Fruit fly (Drosophila melanogaster) whole organism, prepupa: ENCODE data around the gene Uck.

Experiments used
- Blimp-1 ChIP-seq: fragments of 200-800 bp; sonication (Bioruptor generic); optimal IDR thresholded peaks from 3 replicates; lab custom pipeline; 2017; ENCODE audit warnings: missing biosample characterization, missing genetic modification characterization, mild to moderate bottlenecking, moderate library complexity, missing genetic modification reagents
- CG10631 ChIP-seq: fragments of 200-800 bp; sonication (Bioruptor generic); optimal IDR thresholded peaks from 2 replicates; lab custom pipeline; 2016; ENCODE audit warnings: missing biosample characterization, missing genetic modification characterization
- CG10669 ChIP-seq: fragments of 200-800 bp; sonication (Bioruptor generic); optimal IDR thresholded peaks from 3 replicates; lab custom pipeline; 2018; ENCODE audit warnings: missing biosample characterization, mild to moderate bottlenecking, missing genetic modification characterization, moderate library complexity
- CG11762 ChIP-seq: fragments of 200-800 bp; sonication (Bioruptor generic); optimal IDR thresholded peaks from 3 replicates; lab custom pipeline; 2016; ENCODE audit warnings: missing biosample characterization, missing genetic modification characterization; ENCODE audit not compliant: insufficient read depth
- CG15336 ChIP-seq: fragments of 200-800 bp; sonication (Bioruptor generic); IDR thresholded peaks from 2 replicates; pipeline ENCODE4 v1.3.6; 2022; ENCODE audit warnings: missing biosample characterization, missing genetic modification characterization
- CG16779 ChIP-seq: fragments of 200-800 bp; sonication (Bioruptor generic); optimal IDR thresholded peaks from 3 replicates; lab custom pipeline; 2017; ENCODE audit warnings: missing biosample characterization, mild to moderate bottlenecking, missing genetic modification characterization
- CG3032 ChIP-seq: fragments of 200-800 bp; optimal IDR thresholded peaks from 2 replicates; lab custom pipeline; 2019; ENCODE audit warnings: missing biosample characterization, mild to moderate bottlenecking, missing genetic modification characterization, moderate library complexity
- CG31627 ChIP-seq: fragments of 200-800 bp; sonication (Bioruptor generic); optimal IDR thresholded peaks from 3 replicates; lab custom pipeline; 2016; ENCODE audit warnings: missing biosample characterization, missing genetic modification characterization
- CG34406 ChIP-seq: fragments of 200-800 bp; sonication (Bioruptor generic); optimal IDR thresholded peaks from 3 replicates; lab custom pipeline; 2016; ENCODE audit warnings: missing biosample characterization, missing genetic modification characterization
- CG3919 ChIP-seq: fragments of 200-800 bp; sonication (Bioruptor generic); optimal IDR thresholded peaks from 3 replicates; lab custom pipeline; 2016; ENCODE audit warnings: missing biosample characterization, missing genetic modification characterization
- CG4318 ChIP-seq: fragments of 200-800 bp; sonication (Bioruptor generic); optimal IDR thresholded peaks from 3 replicates; lab custom pipeline; 2017; ENCODE audit warnings: missing biosample characterization, mild to moderate bottlenecking, missing genetic modification characterization
- CG6163 ChIP-seq: fragments of 200-800 bp; sonication (Bioruptor generic); IDR thresholded peaks from 3 replicates; pipeline ENCODE4 v1.3.6; 2022; ENCODE audit warnings: missing biosample characterization, missing genetic modification characterization
- CG6792 ChIP-seq: fragments of 200-800 bp; sonication (Bioruptor generic); optimal IDR thresholded peaks from 3 replicates; lab custom pipeline; 2016; ENCODE audit warnings: missing biosample characterization, missing genetic modification characterization
- CG6808 ChIP-seq: fragments of 200-800 bp; sonication (Bioruptor generic); optimal IDR thresholded peaks from 3 replicates; lab custom pipeline; 2017; ENCODE audit warnings: missing biosample characterization, missing genetic modification characterization, mild to moderate bottlenecking, moderate library complexity, missing genetic modification reagents
- CG6854 ChIP-seq: fragments of 200-800 bp; sonication (Bioruptor generic); optimal IDR thresholded peaks from 2 replicates; lab custom pipeline; 2017; ENCODE audit warnings: missing biosample characterization, mild to moderate bottlenecking, missing genetic modification characterization
- CG8119 ChIP-seq: fragments of 200-800 bp; sonication (Bioruptor generic); IDR thresholded peaks from 3 replicates; pipeline ENCODE4 v1.3.6; 2022; ENCODE audit warnings: missing biosample characterization, missing genetic modification characterization
- CG8319 ChIP-seq: fragments of 200-800 bp; sonication (Bioruptor generic); optimal IDR thresholded peaks from 3 replicates; lab custom pipeline; 2016; ENCODE audit warnings: missing biosample characterization, missing genetic modification characterization
- CG8632 ChIP-seq: fragments of 200-800 bp; sonication (Bioruptor generic); optimal IDR thresholded peaks from 3 replicates; lab custom pipeline; 2016; ENCODE audit warnings: missing biosample characterization, missing genetic modification characterization
- CG9139 ChIP-seq: fragments of 200-800 bp; sonication (Bioruptor generic); optimal IDR thresholded peaks from 3 replicates; lab custom pipeline; 2017; ENCODE audit warnings: missing biosample characterization, mild to moderate bottlenecking, missing genetic modification characterization
- Eip78C ChIP-seq: fragments of 200-800 bp; sonication (Bioruptor generic); peaks from one replicate; lab custom pipeline; 2016; ENCODE audit warnings: missing biosample characterization, missing genetic modification characterization
- Eip93F ChIP-seq: fragments of 200-800 bp; sonication (Bioruptor generic); optimal IDR thresholded peaks from 2 replicates; lab custom pipeline; 2016; ENCODE audit warnings: missing biosample characterization, mild to moderate bottlenecking, missing genetic modification characterization
- Ets21C ChIP-seq: fragments of 200-800 bp; sonication (Bioruptor generic); optimal IDR thresholded peaks from 3 replicates; lab custom pipeline; 2016; ENCODE audit warnings: missing biosample characterization, missing genetic modification characterization
- Ets96B ChIP-seq: fragments of 200-800 bp; optimal IDR thresholded peaks from 2 replicates; lab custom pipeline; 2019; ENCODE audit warnings: missing biosample characterization, mild to moderate bottlenecking, missing genetic modification characterization, moderate library complexity
- Gug ChIP-seq: fragments of 200-800 bp; sonication (Bioruptor generic); IDR thresholded peaks from 2 replicates; pipeline ENCODE4 v1.3.6; 2022; ENCODE audit warnings: missing biosample characterization, missing genetic modification characterization
- Hr38 ChIP-seq: sonication (Bioruptor generic); optimal IDR thresholded peaks from 2 replicates; lab custom pipeline; 2016; ENCODE audit warnings: missing biosample characterization, missing genetic modification characterization
- Lpt ChIP-seq: fragments of 200-800 bp; sonication (Bioruptor generic); optimal IDR thresholded peaks from 3 replicates; lab custom pipeline; 2016; ENCODE audit warnings: missing biosample characterization, missing genetic modification characterization
- Met ChIP-seq: fragments of 200-800 bp; sonication (Bioruptor generic); optimal IDR thresholded peaks from 3 replicates; lab custom pipeline; 2016; ENCODE audit warnings: missing biosample characterization, missing genetic modification characterization
- OdsH ChIP-seq: fragments of 200-800 bp; sonication (Bioruptor generic); optimal IDR thresholded peaks from 3 replicates; lab custom pipeline; 2016; ENCODE audit warnings: missing biosample characterization, missing genetic modification characterization
- achi ChIP-seq: fragments of 200-800 bp; sonication (Bioruptor generic); optimal IDR thresholded peaks from 3 replicates; lab custom pipeline; 2016; ENCODE audit warnings: missing biosample characterization, missing genetic modification characterization
- cyc ChIP-seq: fragments of 200-800 bp; sonication (Bioruptor generic); optimal IDR thresholded peaks from 3 replicates; lab custom pipeline; 2016; ENCODE audit warnings: missing biosample characterization, missing genetic modification characterization
- dac ChIP-seq: fragments of 200-800 bp; sonication (Bioruptor generic); optimal IDR thresholded peaks from 2 replicates; lab custom pipeline; 2017; ENCODE audit warnings: missing biosample characterization, mild to moderate bottlenecking, missing genetic modification characterization
- dsx ChIP-seq: fragments of 200-800 bp; optimal IDR thresholded peaks from 3 replicates; lab custom pipeline; 2019; ENCODE audit warnings: missing biosample characterization, mild to moderate bottlenecking, missing genetic modification characterization, moderate library complexity; ENCODE audit not compliant: poor library complexity, severe bottlenecking
- esn ChIP-seq: fragments of 200-800 bp; sonication (Bioruptor generic); optimal IDR thresholded peaks from 2 replicates; lab custom pipeline; 2016; ENCODE audit warnings: missing biosample characterization, mild to moderate bottlenecking, missing genetic modification characterization, moderate library complexity
- fd59A ChIP-seq: fragments of 200-800 bp; sonication (Bioruptor generic); optimal IDR thresholded peaks from 2 replicates; lab custom pipeline; 2017; ENCODE audit warnings: missing biosample characterization, mild to moderate bottlenecking, missing genetic modification characterization, missing genetic modification reagents
- fd85E ChIP-seq: fragments of 200-800 bp; sonication (Bioruptor generic); optimal IDR thresholded peaks from 3 replicates; lab custom pipeline; 2016; ENCODE audit warnings: missing biosample characterization, missing genetic modification characterization
- fkh ChIP-seq: fragments of 200-800 bp; sonication (Bioruptor generic); optimal IDR thresholded peaks from 3 replicates; lab custom pipeline; 2017; ENCODE audit warnings: missing biosample characterization, mild to moderate bottlenecking, missing genetic modification characterization, moderate library complexity
- lz ChIP-seq: fragments of 200-800 bp; sonication (Bioruptor generic); optimal IDR thresholded peaks from 3 replicates; lab custom pipeline; 2016; ENCODE audit warnings: missing biosample characterization, missing genetic modification characterization
- spab ChIP-seq: fragments of 200-800 bp; sonication (Bioruptor generic); optimal IDR thresholded peaks from 2 replicates; lab custom pipeline; 2017; ENCODE audit warnings: missing biosample characterization, mild to moderate bottlenecking, missing genetic modification characterization, missing genetic modification reagents
- ss ChIP-seq, 2 experiments: fragments of 200-800 bp; sonication (Bioruptor generic); optimal IDR thresholded peaks; 2 replicates in 1 of 2; 3 replicates in 1 of 2; lab custom pipeline; 2017 to 2018; ENCODE audit warnings: mild to moderate bottlenecking in 2 of 2, missing biosample characterization in 2 of 2, missing genetic modification characterization in 2 of 2, moderate library complexity in 1 of 2
- svp ChIP-seq: fragments of 200-800 bp; sonication (Bioruptor generic); peaks from one replicate; lab custom pipeline; 2016; ENCODE audit warnings: missing biosample characterization, missing genetic modification characterization
- topi ChIP-seq: fragments of 200-800 bp; sonication (Bioruptor generic); optimal IDR thresholded peaks from 3 replicates; lab custom pipeline; 2016; ENCODE audit warnings: missing biosample characterization, missing genetic modification characterization
- vri ChIP-seq: fragments of 200-800 bp; sonication (Bioruptor generic); optimal IDR thresholded peaks from 3 replicates; lab custom pipeline; 2016; ENCODE audit warnings: missing biosample characterization, mild to moderate bottlenecking, missing genetic modification characterization

The Uck gene

dm6 chr3R:24261380-24262021 lies 28.5 kb upstream of the Uck start (continued):
- no peak for TF ChIP-seq CG31627
- TF ChIP-seq OdsH (GFP tag; lab: Kevin White, UChicago), result peak; percentile 60
- TF ChIP-seq CG16779 (tag; lab: Kevin White, UChicago), result peak; percentile 21
- TF ChIP-seq fd85E (GFP tag; lab: Kevin White, UChicago), result no peak
- TF ChIP-seq CG10631 (GFP tag; lab: Kevin White, UChicago), result peak; percentile 75
- peak; percentile 41 to 79 for TF ChIP-seq ss (GFP tag; optimal IDR thresholded peaks at IDR 0.05; lab: Kevin White, UChicago)
- no peak for TF ChIP-seq lz (GFP tag; lab: Kevin White, UChicago)
- TF ChIP-seq CG3032 (tag; lab: Kevin White, UChicago), result peak; percentile 46
- peak; percentile 55 for TF ChIP-seq CG15336 (GFP tag; lab: Robert Waterston, UW)
- TF ChIP-seq Eip78C (GFP tag; lab: Kevin White, UChicago), result peak; percentile 79
- TF ChIP-seq CG8119, result peak; percentile 48; the same call in 2 of the 3 replicates
- no peak for TF ChIP-seq CG8632 (GFP tag; lab: Kevin White, UChicago)
- TF ChIP-seq Met (GFP tag; lab: Kevin White, UChicago), result no peak

- TF ChIP-seq Eip93F (GFP tag; lab: Kevin White, UChicago), result peak; percentile 33
- no peak for TF ChIP-seq fkh (GFP tag; lab: Kevin White, UChicago)
- peak; percentile 48 for TF ChIP-seq vri (GFP tag; lab: Kevin White, UChicago)
- TF ChIP-seq, all 60 proteins: peak for 2
Measured at dm6 chr3R:24262923-24263322, 27.0 kb upstream of the Uck start.

- TF ChIP-seq Eip78C (GFP tag; lab: Kevin White, UChicago) (peak; percentile 72), CG10631 (GFP tag; lab: Kevin White, UChicago) (peak; percentile 27), CG31627 (peak; percentile 26), CG6808 (no peak), CG11762 (GFP tag; lab: Kevin White, UChicago) (peak; percentile 22), CG6163 (GFP tag; lab: Robert Waterston, UW) (no peak), CG6792 (no peak), spab (GFP tag; lab: Kevin White, UChicago) (no peak), CG8319 (GFP tag; lab: Kevin White, UChicago) (no peak), ss (GFP tag; optimal IDR thresholded peaks at IDR 0.05; lab: Kevin White, UChicago) (no peak), dsx (GFP tag; lab: Kevin White, UChicago) (no peak), CG34406 (GFP tag; lab: Kevin White, UChicago) (no peak), lz (GFP tag; lab: Kevin White, UChicago) (peak; percentile 20), dac (GFP tag; lab: Kevin White, UChicago) (peak; percentile 27), CG10669 (GFP tag; lab: Kevin White, UChicago) (peak; percentile 34), CG4318 (no peak), CG3032 (tag; lab: Kevin White, UChicago) (no peak), esn (peak; percentile 35), Lpt (GFP tag; lab: Kevin White, UChicago) (peak; percentile 14), svp (GFP tag; lab: Kevin White, UChicago) (peak; percentile 69), CG9139 (GFP tag; lab: Kevin White, UChicago) (no peak), Eip93F (GFP tag; lab: Kevin White, UChicago) (no peak), Met (GFP tag; lab: Kevin White, UChicago) (peak; percentile 36), cyc (GFP tag; lab: Kevin White, UChicago) (no peak), CG15336 (GFP tag; lab: Robert Waterston, UW) (peak; percentile 61; the same call in 1 of the 2 replicates), Ets21C (GFP tag; lab: Kevin White, UChicago) (no peak), OdsH (GFP tag; lab: Kevin White, UChicago) (peak; percentile 20), CG6854 (GFP tag; lab: Kevin White, UChicago) (no peak), Blimp-1 (no peak), CG3919 (GFP tag; lab: Kevin White, UChicago) (no peak), Hr38 (GFP tag; lab: Kevin White, UChicago) (no peak), fd59A (GFP tag; lab: Kevin White, UChicago) (no peak), fd85E (GFP tag; lab: Kevin White, UChicago) (no peak), Gug (GFP tag; lab: Robert Waterston, UW) (no peak), topi (GFP tag; lab: Kevin White, UChicago) (peak; percentile 16), Ets96B (tag; lab: Kevin White, UChicago) (peak; percentile 41), achi (GFP tag; lab: Kevin White, UChicago) (peak; percentile 6), vri (GFP tag; lab: Kevin White, UChicago) (no peak)
Measured at dm6 chr3R:24263588-24264413, 26.2 kb upstream of the Uck start.
